Worm (Caenorhabditis elegans): ENCODE data around the gene nhr-35.

nhr-35 gene

DNA sequence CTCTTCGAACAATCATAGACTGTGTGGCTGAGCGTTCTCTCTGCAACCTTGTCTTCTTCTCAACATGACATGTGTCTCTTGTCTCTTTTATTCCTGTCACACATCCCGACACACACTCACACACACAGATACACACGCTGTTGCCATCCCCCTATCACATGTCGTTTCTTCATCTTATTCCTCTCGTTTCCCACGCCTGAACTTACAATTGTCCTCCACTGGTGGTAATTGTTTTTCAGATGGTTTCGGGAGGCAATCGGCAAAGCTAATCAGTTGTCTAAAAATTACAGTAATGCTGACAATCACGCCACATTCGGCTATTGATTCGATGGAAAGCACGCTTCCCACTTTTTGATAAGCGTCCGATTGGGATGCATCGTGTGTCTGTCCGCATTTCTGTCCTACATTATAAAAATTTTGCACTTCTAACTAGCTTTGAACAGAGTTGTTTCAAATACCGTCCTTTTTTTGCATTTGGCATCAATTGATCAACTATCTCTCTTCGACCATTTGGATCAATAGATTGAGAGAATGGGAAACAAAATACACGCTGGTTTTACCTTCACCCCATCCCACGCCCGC, at the start of gene nhr-35:
Gene nhr-35, plus strand, starts transcription at position 532 of the 582 bp plus-strand sequence.
- TF ChIP-seq tbx-2 (tag; optimal IDR thresholded peaks at IDR 0.05) (peak; percentile 66), mep-1 (tag; optimal IDR thresholded peaks at IDR 0.05) (peak; percentile 53), nhr-11 (tag; optimal IDR thresholded peaks at IDR 0.05) (peak; percentile 23), jun-1 (tag; optimal IDR thresholded peaks at IDR 0.05) (peak; percentile 72), nhr-85 (tag) (peak; percentile 92), ama-1 (optimal IDR thresholded peaks at IDR 0.05) (peak; percentile 29), nhr-237 (tag; optimal IDR thresholded peaks at IDR 0.05) (no peak), lir-3 (tag; optimal IDR thresholded peaks at IDR 0.05; ENCODE audit: poor library complexity) (no peak), fkh-10 (GFP tag; optimal IDR thresholded peaks at IDR 0.05) (no peak), nhr-19 (GFP tag; conservative IDR thresholded peaks at IDR 0.05) (peak; percentile 75), nhr-90 (tag; optimal IDR thresholded peaks at IDR 0.05; ENCODE audit: poor library complexity) (peak; percentile 66), lin-14 (GFP tag; optimal IDR thresholded peaks at IDR 0.05) (peak; percentile 95), aha-1 (tag; optimal IDR thresholded peaks at IDR 0.05) (no peak), mdl-1 (tag; optimal IDR thresholded peaks at IDR 0.05) (peak in 1 of 2 experiments; percentile 93), blmp-1 (tag; optimal IDR thresholded peaks at IDR 0.05) (peak; percentile 66), swsn-7 (tag; optimal IDR thresholded peaks at IDR 0.05) (peak; percentile 26), unc-130 (tag; optimal IDR thresholded peaks at IDR 0.05) (peak; percentile 94), nhr-71 (tag; optimal IDR thresholded peaks at IDR 0.05) (peak; percentile 79), nhr-20 (tag; optimal IDR thresholded peaks at IDR 0.05) (peak; percentile 97), dpl-1 (GFP tag; optimal IDR thresholded peaks at IDR 0.05) (peak in 1 of 3 experiments; percentile 17), ztf-4 (tag; optimal IDR thresholded peaks at IDR 0.05) (peak; percentile 59), ceh-88 (GFP tag; IDR thresholded peaks at IDR 0.05) (no peak), elt-2 (tag; optimal IDR thresholded peaks at IDR 0.05) (peak; percentile 85), xbp-1 (tag; optimal IDR thresholded peaks at IDR 0.05) (peak; percentile 84), zip-4 (GFP tag; optimal IDR thresholded peaks at IDR 0.05) (no peak), Y116A8C.19 (tag; optimal IDR thresholded peaks at IDR 0.05; ENCODE audit: borderline replicate concordance) (no peak), elt-3 (tag; optimal IDR thresholded peaks at IDR 0.05) (peak in 5 of 6 experiments; percentile 27 to 84 (median 74)), nhr-47 (tag; optimal IDR thresholded peaks at IDR 0.05) (peak; percentile 29), rnt-1 (tag; optimal IDR thresholded peaks at IDR 0.05) (peak; percentile 72), pax-3 (tag; optimal IDR thresholded peaks at IDR 0.05) (no peak), irx-1 (tag; optimal IDR thresholded peaks at IDR 0.05) (peak; percentile 50), pqm-1 (tag; optimal IDR thresholded peaks at IDR 0.05) (no peak), lin-15B (tag; optimal IDR thresholded peaks at IDR 0.05) (no peak), C16A3.4 (tag; optimal IDR thresholded peaks at IDR 0.05) (peak; percentile 59), sup-37 (GFP tag; optimal IDR thresholded peaks at IDR 0.05) (peak; percentile 3), snpc-4 (tag; optimal IDR thresholded peaks at IDR 0.05) (no peak), nhr-77 (tag; optimal IDR thresholded peaks at IDR 0.05) (no peak), mef-2 (tag; optimal IDR thresholded peaks at IDR 0.05) (no peak), lsy-2 (tag; optimal IDR thresholded peaks at IDR 0.05) (peak; percentile 37 to 62), lin-35 (GFP tag; optimal IDR thresholded peaks at IDR 0.05) (peak in 1 of 2 experiments; percentile 82), egl-27 (tag; optimal IDR thresholded peaks at IDR 0.05) (no peak), efl-1 (optimal IDR thresholded peaks at IDR 0.05) (peak in 1 of 2 experiments; percentile 15), efl-1 (GFP tag; optimal IDR thresholded peaks at IDR 0.05 in 1 of 2) (peak; percentile 11 to 55), snu-23 (GFP tag; optimal IDR thresholded peaks at IDR 0.05) (peak; percentile 87), efl-3 (GFP tag; optimal IDR thresholded peaks at IDR 0.05) (no peak), skn-1 (tag; optimal IDR thresholded peaks at IDR 0.05) (no peak), unc-62 (GFP tag; optimal IDR thresholded peaks at IDR 0.05) (no peak)
